Worm (Caenorhabditis elegans) whole organism, late embryonic: ENCODE measurements around the gene pqn-73.

Source experiments
- ceh-14 ChIP-seq: sonication (generic microtip); optimal IDR thresholded peaks from 2 replicates; lab custom pipeline; 2016; ENCODE audit warnings: missing genotype, missing genetic modification characterization, missing compliant biosample characterization
- nfya-1 ChIP-seq: sonication (generic microtip); optimal IDR thresholded peaks from 2 replicates; lab custom pipeline; 2017; ENCODE audit warnings: missing genetic modification characterization, mild to moderate bottlenecking, missing compliant biosample characterization, antibody characterized with exemption, moderate library complexity

DNA sequence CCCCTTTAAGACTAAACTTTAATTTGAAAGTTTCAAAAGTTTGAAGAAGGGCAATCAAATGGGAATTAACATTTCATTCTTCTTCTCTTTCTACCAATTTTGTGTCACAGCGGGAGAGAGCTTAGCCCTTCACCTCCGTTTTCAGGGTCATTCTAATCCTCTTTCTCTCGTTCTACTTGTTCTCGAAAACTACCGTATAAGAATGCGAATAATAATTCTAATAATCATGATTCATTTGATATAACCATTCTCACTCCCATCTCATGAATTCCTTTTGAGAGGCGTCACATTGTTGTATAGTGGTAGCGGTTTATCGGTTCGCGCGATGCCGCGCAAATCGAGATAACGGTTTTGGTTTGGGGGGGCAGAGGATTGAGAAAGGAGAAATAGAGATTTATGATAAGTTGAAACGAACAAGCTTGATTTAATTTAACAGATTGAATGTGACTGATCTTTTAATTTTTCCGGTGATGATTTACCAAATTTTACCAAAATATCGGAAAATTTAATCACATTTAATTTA lies 11.3 kb upstream of the pqn-73 start:
- no peak for TF ChIP-seq nfya-1 (tag; lab: Kevin White, UChicago)
- TF ChIP-seq ceh-14 (tag; lab: Kevin White, UChicago) = no peak
